Worm (Caenorhabditis elegans) whole organism, L4 larva: Measurements from ENCODE around the gene algn-13.

Source experiments
- F10B5.3 ChIP-seq: sonication (generic microtip); optimal IDR thresholded peaks from 2 replicates; lab custom pipeline; 2016; ENCODE audit warnings: mild to moderate bottlenecking, missing genetic modification characterization, missing compliant biosample characterization
- F26F4.8 ChIP-seq: fragments of 200-800 bp; sonication (Bioruptor generic); conservative IDR thresholded peaks from 2 replicates; pipeline ENCODE4 v1.3.6; 2022; ENCODE audit warnings: missing genetic modification characterization, missing compliant biosample characterization
- T20F7.1 ChIP-seq: fragments of 200-800 bp; sonication (Bioruptor generic); optimal IDR thresholded peaks from 2 replicates; lab custom pipeline; 2018; ENCODE audit warnings: mild to moderate bottlenecking, missing genetic modification characterization, missing compliant biosample characterization
- aha-1 ChIP-seq: fragments of 150-350 bp; peaks from one replicate; lab custom pipeline; 2014; ENCODE audit warnings: missing biosample characterization, missing genetic modification characterization
- aly-2 ChIP-seq: sonication (generic microtip); optimal IDR thresholded peaks from 2 replicates; lab custom pipeline; 2018; ENCODE audit warnings: missing biosample characterization, missing genetic modification characterization
- arid-1 ChIP-seq: fragments of 200-800 bp; sonication (Bioruptor generic); conservative IDR thresholded peaks from 2 replicates; pipeline ENCODE4 v1.3.6; 2022; ENCODE audit warnings: missing genetic modification reagents, missing genetic modification characterization, missing compliant biosample characterization
- daf-16 ChIP-seq, 3 experiments: sonication (generic microtip); optimal IDR thresholded peaks; 2 replicates each; lab custom pipeline; 2016 to 2017; ENCODE audit warnings: missing genetic modification characterization in 3 of 3, missing genetic modification reagents in 3 of 3, mild to moderate bottlenecking in 2 of 3, missing compliant biosample characterization in 2 of 3, missing biosample characterization in 1 of 3, moderate library complexity in 1 of 3
- daf-8 ChIP-seq: fragments of 200-800 bp; sonication (Bioruptor generic); IDR thresholded peaks from 2 replicates; pipeline ENCODE4 v1.3.6; 2022; ENCODE audit warnings: missing genetic modification characterization, missing compliant biosample characterization
- dmd-6 ChIP-seq: fragments of 200-800 bp; sonication (Bioruptor generic); IDR thresholded peaks from 2 replicates; pipeline ENCODE4 v1.3.6; 2022; ENCODE audit warnings: missing genetic modification reagents, missing genetic modification characterization, missing compliant biosample characterization
- dpl-1 ChIP-seq: fragments of 150-350 bp; optimal IDR thresholded peaks from 2 replicates; lab custom pipeline; 2014; ENCODE audit warnings: missing biosample characterization, missing genetic modification reagents, missing genetic modification characterization
- dve-1 ChIP-seq: sonication (generic microtip); optimal IDR thresholded peaks from 2 replicates; lab custom pipeline; 2017; ENCODE audit warnings: antibody characterized with exemption, mild to moderate bottlenecking, missing genetic modification characterization, missing compliant biosample characterization; ENCODE audit not compliant: insufficient read depth
- fos-1 ChIP-seq: fragments of 150-350 bp; optimal IDR thresholded peaks from 2 replicates; lab custom pipeline; 2014; ENCODE audit warnings: missing biosample characterization, missing genetic modification characterization
- hif-1 ChIP-seq, 2 experiments: sonication (generic microtip); optimal IDR thresholded peaks; 2 replicates each; lab custom pipeline; 2016 to 2017; ENCODE audit warnings: missing compliant biosample characterization in 2 of 2, missing genetic modification characterization in 2 of 2, missing genetic modification reagents in 2 of 2, missing genotype in 2 of 2, mild to moderate bottlenecking in 1 of 2
- hlh-11 ChIP-seq: fragments of 200-800 bp; sonication (Bioruptor generic); optimal IDR thresholded peaks from 2 replicates; lab custom pipeline; 2018; ENCODE audit warnings: mild to moderate bottlenecking, missing genetic modification characterization, missing compliant biosample characterization
- hlh-30 ChIP-seq: sonication (generic microtip); optimal IDR thresholded peaks from 2 replicates; lab custom pipeline; 2017; ENCODE audit warnings: antibody characterized with exemption, mild to moderate bottlenecking, missing genetic modification characterization, missing compliant biosample characterization; ENCODE audit not compliant: insufficient read depth
- hmg-1.1 ChIP-seq: fragments of 200-800 bp; sonication (Bioruptor generic); IDR thresholded peaks from 2 replicates; pipeline ENCODE4 v1.3.6; 2022; ENCODE audit warnings: missing genetic modification reagents, missing genetic modification characterization, missing compliant biosample characterization
- lim-7 ChIP-seq: fragments of 200-800 bp; sonication (Bioruptor generic); IDR thresholded peaks from 2 replicates; pipeline ENCODE4 v1.3.6; 2022; ENCODE audit warnings: missing genetic modification characterization, missing compliant biosample characterization
- lin-1 ChIP-seq: fragments of 200-800 bp; sonication (Bioruptor generic); IDR thresholded peaks from 2 replicates; pipeline ENCODE4 v1.3.6; 2022; ENCODE audit warnings: missing genetic modification reagents, missing genetic modification characterization, missing compliant biosample characterization
- lin-15B ChIP-seq: fragments of 150-350 bp; sonication (generic microtip); optimal IDR thresholded peaks from 3 replicates; lab custom pipeline; 2014; ENCODE audit warnings: missing biosample characterization, missing genetic modification characterization
- madf-9 ChIP-seq: fragments of 200-800 bp; sonication (Bioruptor generic); conservative IDR thresholded peaks from 2 replicates; pipeline ENCODE4 v1.3.6; 2022; ENCODE audit warnings: missing genetic modification reagents, missing genetic modification characterization, missing compliant biosample characterization
- mxl-2 ChIP-seq: fragments of 200-800 bp; sonication (Bioruptor generic); conservative IDR thresholded peaks from 2 replicates; pipeline ENCODE4 v1.3.6; 2022; ENCODE audit warnings: missing genetic modification reagents, missing genetic modification characterization, missing compliant biosample characterization
- nhr-10 ChIP-seq: fragments of 150-350 bp; optimal IDR thresholded peaks from 2 replicates; lab custom pipeline; 2014; ENCODE audit warnings: missing biosample characterization, missing genetic modification characterization
- nhr-102 ChIP-seq: sonication (generic microtip); optimal IDR thresholded peaks from 2 replicates; lab custom pipeline; 2016; ENCODE audit warnings: mild to moderate bottlenecking, missing genetic modification characterization, moderate library complexity, missing compliant biosample characterization
- nhr-11 ChIP-seq: fragments of 150-350 bp; optimal IDR thresholded peaks from 2 replicates; lab custom pipeline; 2014; ENCODE audit warnings: missing biosample characterization, missing genetic modification characterization
- nhr-111 ChIP-seq: fragments of 200-800 bp; sonication (Bioruptor generic); optimal IDR thresholded peaks from 2 replicates; lab custom pipeline; 2018; ENCODE audit warnings: mild to moderate bottlenecking, missing genetic modification characterization, missing compliant biosample characterization
- nhr-237 ChIP-seq: sonication (generic microtip); optimal IDR thresholded peaks from 2 replicates; lab custom pipeline; 2017; ENCODE audit warnings: missing biosample characterization, missing genetic modification characterization
- nhr-25 ChIP-seq: sonication (generic microtip); optimal IDR thresholded peaks from 2 replicates; lab custom pipeline; 2017; ENCODE audit warnings: missing genetic modification characterization, mild to moderate bottlenecking, missing compliant biosample characterization, antibody characterized with exemption, moderate library complexity, borderline replicate concordance; ENCODE audit not compliant: insufficient read depth
- nhr-28 ChIP-seq: fragments of 150-350 bp; optimal IDR thresholded peaks from 2 replicates; lab custom pipeline; 2014; ENCODE audit warnings: missing biosample characterization, missing genetic modification characterization
- nhr-42 ChIP-seq: fragments of 200-800 bp; sonication (Bioruptor generic); IDR thresholded peaks from 2 replicates; pipeline ENCODE4 v1.3.6; 2022; ENCODE audit warnings: missing genetic modification characterization, missing compliant biosample characterization
- nhr-6 ChIP-seq: fragments of 150-350 bp; optimal IDR thresholded peaks from 2 replicates; lab custom pipeline; 2014; ENCODE audit warnings: missing biosample characterization, missing genetic modification characterization
- php-3 ChIP-seq: fragments of 200-800 bp; sonication (Bioruptor generic); IDR thresholded peaks from 2 replicates; pipeline ENCODE4 v1.3.6; 2022; ENCODE audit warnings: missing genetic modification reagents, missing genetic modification characterization, missing compliant biosample characterization
- sdz-12 ChIP-seq: fragments of 200-800 bp; sonication (Bioruptor generic); optimal IDR thresholded peaks from 2 replicates; lab custom pipeline; 2018; ENCODE audit warnings: mild to moderate bottlenecking, missing genetic modification characterization, missing compliant biosample characterization
- snpc-4 ChIP-seq: fragments of 150-350 bp; optimal IDR thresholded peaks from 2 replicates; lab custom pipeline; 2014; ENCODE audit warnings: missing biosample characterization, missing genetic modification characterization
- tag-97 ChIP-seq: fragments of 200-800 bp; sonication (Bioruptor generic); IDR thresholded peaks from 2 replicates; pipeline ENCODE4 v1.3.6; 2022; ENCODE audit warnings: missing genetic modification characterization, missing compliant biosample characterization
- tra-1 ChIP-seq: fragments of 200-800 bp; sonication (Bioruptor generic); IDR thresholded peaks from 2 replicates; pipeline ENCODE4 v1.3.6; 2022; ENCODE audit warnings: missing genetic modification reagents, missing genetic modification characterization, missing compliant biosample characterization
- unc-39 ChIP-seq: sonication (generic microtip); optimal IDR thresholded peaks from 2 replicates; lab custom pipeline; 2017; ENCODE audit warnings: missing biosample characterization, missing genetic modification characterization
- unc-62 ChIP-seq, 3 experiments: fragments of 150-350 bp in 1 of 3; sonication (generic microtip); optimal IDR thresholded peaks in 2 of 3; peaks in 1 of 3; 1 replicate in 1 of 3; 2 replicates in 2 of 3; lab custom pipeline; 2014 to 2017; ENCODE audit warnings: missing biosample characterization in 3 of 3, missing genetic modification characterization in 3 of 3, missing genetic modification reagents in 3 of 3, missing genotype in 1 of 3
- zfp-3 ChIP-seq: fragments of 200-800 bp; sonication (Bioruptor generic); conservative IDR thresholded peaks from 2 replicates; pipeline ENCODE4 v1.3.6; 2022; ENCODE audit warnings: missing genetic modification reagents, missing genetic modification characterization, missing compliant biosample characterization
- zip-2 ChIP-seq: fragments of 150-350 bp; optimal IDR thresholded peaks from 2 replicates; lab custom pipeline; 2014; ENCODE audit warnings: missing biosample characterization, missing genetic modification characterization
- ztf-7 ChIP-seq: fragments of 150-350 bp; optimal IDR thresholded peaks from 2 replicates; lab custom pipeline; 2014; ENCODE audit warnings: missing biosample characterization, missing genetic modification characterization

algn-13 gene

DNA sequence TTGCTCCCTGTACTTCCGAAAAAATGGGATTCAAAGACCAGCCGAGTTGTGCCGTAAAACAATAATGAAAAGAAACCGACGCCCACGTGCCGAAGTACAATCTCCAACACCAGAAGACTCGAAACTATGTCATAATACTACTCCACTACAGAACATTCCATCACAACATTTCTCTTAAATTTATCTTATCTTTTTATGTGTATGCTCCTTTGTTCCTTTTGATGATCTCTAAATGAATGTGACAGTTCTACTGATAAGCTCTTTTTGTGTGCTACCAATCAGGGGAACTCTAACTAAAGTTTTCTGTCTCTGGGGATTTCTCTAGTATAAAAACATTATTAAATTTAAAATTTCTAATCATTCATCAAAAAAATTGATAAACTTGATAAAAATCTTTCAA is 25.0 kb upstream of the algn-13 start (continued):
- TF ChIP-seq nhr-42 (GFP tag; lab: Robert Waterston, UW): no peak
- TF ChIP-seq F10B5.3 (tag; lab: Kevin White, UChicago): no peak
- peak; percentile 7; the same call in 1 of the 2 replicates for TF ChIP-seq lin-1 (GFP tag; lab: Robert Waterston, UW)
- TF ChIP-seq hif-1 (tag; optimal IDR thresholded peaks at IDR 0.05; lab: Kevin White, UChicago): peak in 1 of 2 experiments; percentile 56
- TF ChIP-seq hmg-1.1: 0 out of 2 replicates have a peak, but pooled peaks have one; percentile 28
- 0 out of 2 replicates have a peak, but pooled peaks have one; percentile 63 for TF ChIP-seq zfp-3 (GFP tag; lab: Robert Waterston, UW)
- peak; percentile 2 for TF ChIP-seq hlh-30
- TF ChIP-seq zip-2 (tag; lab: Kevin White, UChicago): no peak
- TF ChIP-seq F26F4.8: no peak
- TF ChIP-seq dmd-6 (GFP tag; lab: Robert Waterston, UW): peak; percentile 47; the same call in 1 of the 2 replicates
- 0 out of 2 replicates have a peak, but pooled peaks have one; percentile 9 for TF ChIP-seq lim-7 (GFP tag; lab: Robert Waterston, UW)
- peak; percentile 84 for TF ChIP-seq dve-1 (tag; lab: Kevin White, UChicago)

ce11 chrV:13984828-13985227 is 23.1 kb upstream of the algn-13 start, which contains the start of gene end-1:
end-1 (plus strand) TSS chrV:13985128.
- TF ChIP-seq tra-1 (GFP tag; lab: Robert Waterston, UW): no peak
- TF ChIP-seq zfp-3 (GFP tag; lab: Robert Waterston, UW): no peak

ce11 chrV:13981677-13982076 is 19.9 kb upstream of the algn-13 start:
- no peak for TF ChIP-seq dpl-1
- TF ChIP-seq sdz-12 (GFP tag; lab: Kevin White, UChicago): no peak
- no peak for TF ChIP-seq nhr-11 (tag; lab: Kevin White, UChicago)
- peak; percentile 91 for TF ChIP-seq aha-1 (tag; lab: Kevin White, UChicago)
- TF ChIP-seq, all 104 proteins: peak for 1

ce11 chrV:13980807-13981206 is 19.0 kb upstream of the algn-13 start, which contains the start of gene eol-1:
eol-1 (minus strand) TSS chrV:13980907.
- TF ChIP-seq lin-15B (tag; lab: Kevin White, UChicago) (no peak), aly-2 (tag; lab: Kevin White, UChicago) (no peak), hmg-1.1 (no peak), mxl-2 (GFP tag; lab: Robert Waterston, UW) (no peak), nhr-102 (no peak), tag-97 (GFP tag; lab: Robert Waterston, UW) (no peak), zfp-3 (GFP tag; lab: Robert Waterston, UW) (no peak), fos-1 (tag; lab: Kevin White, UChicago) (no peak), ztf-7 (tag; lab: Kevin White, UChicago) (no peak)

- no peak for TF ChIP-seq madf-9 (GFP tag; lab: Robert Waterston, UW)
- TF ChIP-seq snpc-4 (tag; lab: Kevin White, UChicago): no peak
- TF ChIP-seq nhr-28: peak; percentile 5
- peak; percentile 29 for TF ChIP-seq nhr-25 (tag; lab: Kevin White, UChicago)
- TF ChIP-seq, all 104 proteins: peak for 2
These were observed 1.7 kb upstream of the algn-13 start, which contains the start of gene sao-1 for ce11 chrV:13963279-13963976. sao-1 (plus strand) TSS chrV:13963926.

ce11 chrV:13960916-13961315 is 861 bp downstream of the algn-13 start, which contains the start of gene srh-24:
srh-24 (minus strand) TSS chrV:13961016.
- no peak for TF ChIP-seq unc-39 (tag; lab: Kevin White, UChicago)
- no peak for TF ChIP-seq hmg-1.1
- no peak for TF ChIP-seq nhr-111
- TF ChIP-seq nhr-237 (tag; lab: Kevin White, UChicago): no peak
- TF ChIP-seq php-3 (GFP tag; lab: Robert Waterston, UW): no peak
- TF ChIP-seq nhr-10 (tag; lab: Kevin White, UChicago): no peak
- no peak for TF ChIP-seq unc-62 (GFP tag; optimal IDR thresholded peaks at IDR 0.05 in 1 of 2; lab: Kevin White, UChicago)
- no peak for TF ChIP-seq unc-62 (tag; optimal IDR thresholded peaks at IDR 0.05; lab: Kevin White, UChicago)
- TF ChIP-seq daf-8 (GFP tag; lab: Robert Waterston, UW): no peak
- TF ChIP-seq daf-16 (GFP tag; optimal IDR thresholded peaks at IDR 0.05; lab: Kevin White, UChicago): no peak
- TF ChIP-seq daf-16 (tag; optimal IDR thresholded peaks at IDR 0.05; lab: Kevin White, UChicago): no peak
- TF ChIP-seq T20F7.1 (GFP tag; lab: Kevin White, UChicago): no peak
- TF ChIP-seq arid-1 (GFP tag; lab: Robert Waterston, UW): no peak
- no peak for TF ChIP-seq nhr-6
- no peak for TF ChIP-seq hlh-11 (tag; lab: Kevin White, UChicago)
